Worm (Caenorhabditis elegans): ENCODE data around the gene rcan-1.

DNA sequence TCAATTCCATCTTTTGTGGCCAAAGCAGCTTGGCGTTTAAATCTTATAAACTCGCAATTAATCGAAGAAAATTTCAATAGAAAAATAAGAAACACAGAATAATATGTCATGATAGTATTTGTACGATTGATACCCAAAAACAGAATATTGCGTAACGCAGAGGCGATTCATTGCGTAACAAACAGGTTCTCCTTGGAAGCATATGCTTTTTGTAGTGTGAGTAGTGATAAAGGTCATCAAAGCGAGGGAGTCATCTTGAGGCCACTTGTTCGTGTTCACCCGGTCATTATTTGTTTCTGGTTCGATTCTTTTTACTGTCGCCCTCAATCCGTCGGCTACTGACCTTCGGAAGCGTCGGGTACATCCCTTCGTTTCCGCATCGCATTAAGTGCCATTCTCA lies 22.9 kb downstream of the rcan-1 start, which contains the start of gene F54E7.6:
- no peak for TF ChIP-seq jun-1 (tag; optimal IDR thresholded peaks at IDR 0.05)
- TF ChIP-seq nhr-11 (tag; optimal IDR thresholded peaks at IDR 0.05): no peak
- no peak for TF ChIP-seq nhr-28 (tag; optimal IDR thresholded peaks at IDR 0.05)
- TF ChIP-seq ama-1 (optimal IDR thresholded peaks at IDR 0.05): no peak

Measured in whole organism, L1 larva.